Fruit fly (Drosophila melanogaster) whole organism, pupa: ENCODE data around the gene rgn.
A peak's percentile ranks its signal among the peaks of the same experiment; 100 is the strongest.

Source experiments
- CG10348 ChIP-seq: fragments of 200-800 bp; sonication (Bioruptor generic); IDR thresholded peaks from 2 replicates; pipeline ENCODE4 v1.3.6; 2022; ENCODE audit warnings: missing biosample characterization, missing genetic modification characterization
- CG12605 ChIP-seq: fragments of 200-800 bp; sonication (Bioruptor generic); IDR thresholded peaks from 2 replicates; pipeline ENCODE4 v1.3.6; 2022; ENCODE audit warnings: missing biosample characterization, missing genetic modification characterization
- CG8159 ChIP-seq: fragments of 200-800 bp; sonication (Bioruptor generic); optimal IDR thresholded peaks from 3 replicates; lab custom pipeline; 2018; ENCODE audit warnings: missing biosample characterization, mild to moderate bottlenecking, missing genetic modification characterization, moderate library complexity
- D1 ChIP-seq: fragments of 200-800 bp; sonication (Bioruptor generic); optimal IDR thresholded peaks from 2 replicates; lab custom pipeline; 2018; ENCODE audit warnings: missing biosample characterization, mild to moderate bottlenecking, missing genetic modification characterization, moderate library complexity
- EcR ChIP-seq: fragments of 200-800 bp; sonication (Bioruptor generic); optimal IDR thresholded peaks from 3 replicates; lab custom pipeline; 2019; ENCODE audit warnings: missing biosample characterization, missing genetic modification characterization, mild to moderate bottlenecking, moderate library complexity, missing genetic modification reagents
- Ets98B ChIP-seq: fragments of 200-800 bp; sonication (Bioruptor generic); IDR thresholded peaks from 2 replicates; pipeline ENCODE4 v1.3.6; 2022; ENCODE audit warnings: missing biosample characterization, missing genetic modification characterization
- Pif1A ChIP-seq: fragments of 200-800 bp; sonication (Bioruptor generic); optimal IDR thresholded peaks from 3 replicates; lab custom pipeline; 2016; ENCODE audit warnings: missing biosample characterization, missing genetic modification characterization
- Pif1B ChIP-seq: fragments of 200-800 bp; sonication (Bioruptor generic); optimal IDR thresholded peaks from 3 replicates; lab custom pipeline; 2016; ENCODE audit warnings: missing biosample characterization, missing genetic modification characterization

dm6 chr3L:21464240-21464639 lies 81.9 kb downstream of the rgn start:
- no peak for TF ChIP-seq CG10348
- no peak for TF ChIP-seq CG12605
- no peak for TF ChIP-seq CG8159
- peak; percentile 21 for TF ChIP-seq Pif1A (GFP tag; lab: Kevin White, UChicago)
- no peak for TF ChIP-seq EcR (GFP tag; lab: Kevin White, UChicago)
- TF ChIP-seq Ets98B (GFP tag; lab: Robert Waterston, UW), result no peak
- peak; percentile 10 for TF ChIP-seq Pif1B (GFP tag; lab: Kevin White, UChicago)
- TF ChIP-seq D1 (tag; lab: Kevin White, UChicago), result no peak
